Fruit fly (Drosophila melanogaster) whole organism, adult: Measurements from ENCODE around the gene CG14135.

Source experiments
- CG11617 ChIP-seq: fragments of 200-800 bp; sonication (Bioruptor generic); optimal IDR thresholded peaks from 2 replicates; lab custom pipeline; 2017; ENCODE audit warnings: mild to moderate bottlenecking, missing biosample characterization, missing genetic modification reagents, missing genetic modification characterization
- CG12768 ChIP-seq: fragments of 200-800 bp; sonication (Bioruptor generic); optimal IDR thresholded peaks from 2 replicates; lab custom pipeline; 2017; ENCODE audit warnings: missing biosample characterization, missing genetic modification characterization, mild to moderate bottlenecking, moderate library complexity, missing genetic modification reagents
- CG14711 ChIP-seq: fragments of 200-800 bp; sonication (Bioruptor generic); optimal IDR thresholded peaks from 2 replicates; lab custom pipeline; 2018; ENCODE audit warnings: missing biosample characterization, mild to moderate bottlenecking, missing genetic modification characterization, moderate library complexity
- CG1620 ChIP-seq: fragments of 200-800 bp; sonication (Bioruptor generic); optimal IDR thresholded peaks from 2 replicates; lab custom pipeline; 2016; ENCODE audit warnings: missing biosample characterization, missing genetic modification characterization
- CG33017 ChIP-seq: fragments of 200-800 bp; sonication (Bioruptor generic); optimal IDR thresholded peaks from 2 replicates; lab custom pipeline; 2018; ENCODE audit warnings: missing biosample characterization, mild to moderate bottlenecking, missing genetic modification characterization, moderate library complexity
- CG5204 ChIP-seq: fragments of 200-800 bp; sonication (Bioruptor generic); optimal IDR thresholded peaks from 2 replicates; lab custom pipeline; 2016; ENCODE audit warnings: missing biosample characterization, missing genetic modification characterization
- CG7045 ChIP-seq: fragments of 200-800 bp; sonication (Bioruptor generic); optimal IDR thresholded peaks from 2 replicates; lab custom pipeline; 2017; ENCODE audit warnings: missing biosample characterization, mild to moderate bottlenecking, missing genetic modification characterization
- CG7101 ChIP-seq: fragments of 200-800 bp; sonication (Bioruptor generic); optimal IDR thresholded peaks from 2 replicates; lab custom pipeline; 2018; ENCODE audit warnings: missing biosample characterization, mild to moderate bottlenecking, missing genetic modification characterization, moderate library complexity
- Clk ChIP-seq: fragments of 200-800 bp; sonication (Bioruptor generic); optimal IDR thresholded peaks from 2 replicates; lab custom pipeline; 2017; ENCODE audit warnings: missing biosample characterization, missing genetic modification characterization
- Crg-1 ChIP-seq: fragments of 200-800 bp; sonication (Bioruptor generic); optimal IDR thresholded peaks from 2 replicates; lab custom pipeline; 2016; ENCODE audit warnings: missing biosample characterization, missing genetic modification characterization
- Hr96 ChIP-seq: fragments of 200-800 bp; sonication (Bioruptor generic); optimal IDR thresholded peaks from 2 replicates; lab custom pipeline; 2016; ENCODE audit warnings: missing biosample characterization, missing genetic modification characterization
- Mnt ChIP-seq: fragments of 200-800 bp; sonication (Bioruptor generic); optimal IDR thresholded peaks from 2 replicates; lab custom pipeline; 2016; ENCODE audit warnings: missing biosample characterization, mild to moderate bottlenecking, missing genetic modification characterization
- bab1 ChIP-seq: fragments of 200-800 bp; sonication (Bioruptor generic); optimal IDR thresholded peaks from 3 replicates; lab custom pipeline; 2019; ENCODE audit warnings: missing biosample characterization, mild to moderate bottlenecking, missing genetic modification characterization, moderate library complexity
- cic ChIP-seq: fragments of 200-800 bp; sonication (Bioruptor generic); optimal IDR thresholded peaks from 2 replicates; lab custom pipeline; 2017; ENCODE audit warnings: missing biosample characterization, mild to moderate bottlenecking, missing genetic modification characterization, moderate library complexity
- cnc ChIP-seq, 2 experiments: fragments of >200 bp; optimal IDR thresholded peaks; 2 replicates each; lab custom pipeline; 2017
- kay ChIP-seq: fragments of 200-800 bp; sonication (Bioruptor generic); peaks from one replicate; lab custom pipeline; 2016; ENCODE audit warnings: missing biosample characterization, missing genetic modification characterization, borderline replicate concordance
- ovo ChIP-seq: fragments of 200-800 bp; sonication (Bioruptor generic); optimal IDR thresholded peaks from 2 replicates; lab custom pipeline; 2016; ENCODE audit warnings: missing biosample characterization, missing genetic modification characterization
- pad ChIP-seq: fragments of 200-800 bp; sonication (Bioruptor generic); optimal IDR thresholded peaks from 3 replicates; lab custom pipeline; 2017; ENCODE audit warnings: missing biosample characterization, missing genetic modification characterization, mild to moderate bottlenecking, moderate library complexity, missing genetic modification reagents
- tj ChIP-seq: fragments of 200-800 bp; sonication (Bioruptor generic); optimal IDR thresholded peaks from 3 replicates; lab custom pipeline; 2017; ENCODE audit warnings: missing biosample characterization, mild to moderate bottlenecking, missing genetic modification characterization, moderate library complexity
- toe ChIP-seq: fragments of 200-800 bp; sonication (Bioruptor generic); optimal IDR thresholded peaks from 2 replicates; lab custom pipeline; 2016; ENCODE audit warnings: missing biosample characterization, missing genetic modification characterization

The CG14135 gene

DNA sequence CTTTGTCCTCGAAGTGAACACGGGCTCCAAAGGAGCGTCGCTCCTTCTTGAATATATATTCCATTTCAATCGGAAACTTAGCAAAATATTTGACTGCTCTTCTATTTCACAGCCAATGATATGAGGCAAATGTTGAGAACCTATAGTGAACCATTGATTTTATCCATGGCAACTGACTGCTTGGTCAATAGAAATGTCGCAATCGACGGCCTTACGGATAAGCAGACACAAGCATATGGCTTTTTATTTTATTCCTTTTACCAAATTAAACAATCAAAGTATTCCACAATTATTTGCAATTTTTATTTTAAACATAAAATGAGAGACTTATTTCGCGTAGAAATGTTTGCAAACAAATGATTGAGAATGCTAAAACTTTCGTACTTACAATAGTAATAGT, 7.8 kb downstream of the CG14135 start, which contains the start of gene Dnai2:
Dnai2 (minus strand) TSS at position 101 of the 400 bp plus-strand sequence.
- TF ChIP-seq Clk (GFP tag; lab: Kevin White, UChicago) (no peak), Crg-1 (GFP tag; lab: Kevin White, UChicago) (no peak)

DNA sequence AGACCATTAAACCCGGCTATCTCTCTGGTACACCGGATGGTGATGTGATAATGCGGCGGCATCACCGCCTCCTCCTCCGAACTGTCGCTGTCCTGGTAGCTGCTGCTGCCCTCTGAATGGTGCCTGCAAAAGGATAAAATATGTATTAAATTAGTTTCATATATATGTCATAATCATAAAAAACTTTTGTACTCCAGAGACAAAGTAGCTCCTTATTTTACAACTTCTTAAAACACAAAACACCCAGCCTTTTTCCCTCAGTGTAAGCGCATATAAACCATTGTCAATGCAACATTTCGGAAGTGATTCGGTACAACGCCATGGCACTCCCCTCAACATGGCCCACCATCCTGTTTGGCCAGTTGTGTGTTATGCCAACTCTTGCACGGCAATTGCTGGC, 10.3 kb downstream of the CG14135 start:
- TF ChIP-seq CG7045 (GFP tag; lab: Kevin White, UChicago) (no peak), Crg-1 (GFP tag; lab: Kevin White, UChicago) (no peak), CG33017 (no peak), kay (no peak), tj (GFP tag; lab: Kevin White, UChicago) (no peak)

dm6 chr3L:11703579-11703978, 12.2 kb downstream of the CG14135 start:
- no peak for TF ChIP-seq cnc (optimal IDR thresholded peaks at IDR 0.05; lab: Kevin White, UChicago)
- TF ChIP-seq ovo (GFP tag; lab: Kevin White, UChicago), result no peak
- TF ChIP-seq Mnt (GFP tag; lab: Kevin White, UChicago), result no peak
- TF ChIP-seq CG5204 (GFP tag; lab: Kevin White, UChicago), result no peak
- no peak for TF ChIP-seq tj (GFP tag; lab: Kevin White, UChicago)
- TF ChIP-seq CG1620, result no peak
- TF ChIP-seq toe (GFP tag; lab: Kevin White, UChicago), result no peak
- no peak for TF ChIP-seq CG12768 (GFP tag; lab: Kevin White, UChicago)
- no peak for TF ChIP-seq pad (GFP tag; lab: Kevin White, UChicago)

dm6 chr3L:11704902-11705546, 13.7 kb downstream of the CG14135 start:
- no peak for TF ChIP-seq CG11617 (GFP tag; lab: Kevin White, UChicago)
- no peak for TF ChIP-seq CG12768 (GFP tag; lab: Kevin White, UChicago)
- TF ChIP-seq Clk (GFP tag; lab: Kevin White, UChicago), result no peak
- no peak for TF ChIP-seq kay
- TF ChIP-seq CG1620, result no peak
- no peak for TF ChIP-seq CG7101 (tag; lab: Kevin White, UChicago)
- TF ChIP-seq CG14711, result no peak
- TF ChIP-seq pad (GFP tag; lab: Kevin White, UChicago), result no peak
- no peak for TF ChIP-seq Mnt (GFP tag; lab: Kevin White, UChicago)
- no peak for TF ChIP-seq CG7045 (GFP tag; lab: Kevin White, UChicago)
- TF ChIP-seq ovo (GFP tag; lab: Kevin White, UChicago), result no peak
- no peak for TF ChIP-seq bab1
- TF ChIP-seq tj (GFP tag; lab: Kevin White, UChicago), result no peak
- no peak for TF ChIP-seq toe (GFP tag; lab: Kevin White, UChicago)
- TF ChIP-seq cic (GFP tag; lab: Kevin White, UChicago), result no peak
- TF ChIP-seq CG5204 (GFP tag; lab: Kevin White, UChicago), result no peak
- no peak for TF ChIP-seq cnc (optimal IDR thresholded peaks at IDR 0.05; lab: Kevin White, UChicago)
- no peak for TF ChIP-seq CG33017
- no peak for TF ChIP-seq Hr96

DNA sequence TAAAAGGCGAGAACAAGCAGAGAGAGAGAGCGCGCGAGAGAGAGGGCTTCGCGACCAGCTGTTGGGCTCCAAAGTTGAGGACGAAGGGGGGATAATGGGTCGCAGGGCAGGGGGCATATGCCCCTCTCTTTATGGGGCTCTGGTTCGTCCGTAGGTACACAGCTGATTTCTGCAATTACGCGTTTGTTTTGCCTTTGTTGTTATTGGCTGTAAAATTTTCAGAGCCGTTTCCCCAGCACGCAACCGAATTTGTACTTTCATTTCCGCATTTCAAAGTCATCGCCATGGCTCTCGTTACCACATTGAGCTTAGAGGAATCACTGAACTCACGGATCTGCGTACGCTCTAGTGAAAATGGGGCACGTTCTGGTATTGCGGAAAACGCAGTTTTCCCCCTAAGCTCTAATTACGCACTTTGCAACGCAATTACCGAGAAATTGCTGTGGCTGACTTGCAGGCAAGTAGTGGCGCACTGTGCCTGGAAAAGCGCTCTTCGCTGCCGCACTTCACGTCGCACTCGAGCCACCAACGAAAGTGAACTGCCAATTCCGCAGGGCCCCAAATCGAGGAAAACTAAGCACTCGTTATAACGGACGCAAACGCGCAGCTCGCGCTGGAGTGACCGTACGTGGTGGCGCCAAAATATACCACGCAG, 16.7 kb downstream of the CG14135 start, which contains the start of gene CG11658:
CG11658 (minus strand) TSS at position 576 of the 655 bp plus-strand sequence.
- TF ChIP-seq toe (GFP tag; lab: Kevin White, UChicago), result no peak
- TF ChIP-seq CG7101 (tag; lab: Kevin White, UChicago), result no peak
- peak; percentile 35 for TF ChIP-seq CG11617 (GFP tag; lab: Kevin White, UChicago)
- TF ChIP-seq pad (GFP tag; lab: Kevin White, UChicago), result peak; percentile 69
- TF ChIP-seq CG12768 (GFP tag; lab: Kevin White, UChicago), result peak; percentile 54
- peak; percentile 77 for TF ChIP-seq bab1
- TF ChIP-seq cic (GFP tag; lab: Kevin White, UChicago), result peak; percentile 73

DNA sequence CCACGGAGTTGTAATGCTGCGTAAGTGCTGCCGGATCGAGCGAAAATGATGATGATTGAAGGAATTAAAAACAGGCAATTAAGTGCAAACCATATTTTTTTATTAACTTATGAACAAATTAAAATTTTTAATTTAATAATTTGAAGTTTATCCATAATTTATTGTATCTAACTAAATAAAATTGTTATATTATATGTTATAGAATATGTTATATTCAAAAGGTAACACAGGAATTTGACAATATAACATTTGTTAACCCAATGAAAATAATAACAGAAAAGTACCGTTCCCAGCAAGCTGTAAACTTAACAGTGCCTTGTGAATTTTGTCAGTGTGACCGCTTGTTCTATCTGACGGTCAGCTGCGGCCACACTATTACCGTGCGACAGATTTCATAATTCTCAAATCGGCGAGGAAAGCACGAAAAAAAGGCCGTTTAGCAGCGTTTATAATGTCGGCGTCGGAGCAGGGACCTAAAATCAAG, 17.3 kb downstream of the CG14135 start, which contains the start of the genes Ccdc56 and mtTFB1:
Ccdc56 (plus strand) TSS at position 347 of the 484 bp plus-strand sequence.
mtTFB1 (plus strand) TSS at position 347 of the 484 bp plus-strand sequence.
- no peak for TF ChIP-seq CG14711
- TF ChIP-seq toe (GFP tag; lab: Kevin White, UChicago), result no peak
- TF ChIP-seq cnc (optimal IDR thresholded peaks at IDR 0.05; lab: Kevin White, UChicago), result no peak
- peak; percentile 3 for TF ChIP-seq Hr96
- no peak for TF ChIP-seq CG7101 (tag; lab: Kevin White, UChicago)
- TF ChIP-seq CG11617 (GFP tag; lab: Kevin White, UChicago), result no peak
- no peak for TF ChIP-seq ovo (GFP tag; lab: Kevin White, UChicago)
- peak; percentile 50 for TF ChIP-seq Mnt (GFP tag; lab: Kevin White, UChicago)
